Worm (Caenorhabditis elegans): Measurements from ENCODE around the gene D1046.2.

D1046.2 gene

ce11 chrIV:8933575-8933974, 7.7 kb upstream of the D1046.2 start, which contains the start of gene D1046.4:
Gene D1046.4, plus strand, starts transcription at chrIV:8933875.
- no peak for TF ChIP-seq zag-1 (tag; optimal IDR thresholded peaks at IDR 0.05)
- TF ChIP-seq unc-55 (GFP tag; optimal IDR thresholded peaks at IDR 0.05): no peak
- no peak for TF ChIP-seq nhr-6 (tag; optimal IDR thresholded peaks at IDR 0.05)
- TF ChIP-seq lsy-2 (tag; optimal IDR thresholded peaks at IDR 0.05): no peak
- no peak for TF ChIP-seq gmeb-1 (tag; optimal IDR thresholded peaks at IDR 0.05)
- TF ChIP-seq R02D3.7 (tag; optimal IDR thresholded peaks at IDR 0.05): no peak
- TF ChIP-seq nhr-21 (tag; optimal IDR thresholded peaks at IDR 0.05): no peak
- no peak for TF ChIP-seq unc-39 (tag; optimal IDR thresholded peaks at IDR 0.05)
- TF ChIP-seq C34F6.9 (tag; optimal IDR thresholded peaks at IDR 0.05): no peak
- TF ChIP-seq Y55F3AM.14 (GFP tag; optimal IDR thresholded peaks at IDR 0.05): no peak
- TF ChIP-seq ceh-16 (tag; optimal IDR thresholded peaks at IDR 0.05): no peak
- TF ChIP-seq ztf-4 (tag; optimal IDR thresholded peaks at IDR 0.05): no peak
- TF ChIP-seq peb-1 (tag; optimal IDR thresholded peaks at IDR 0.05): no peak
- TF ChIP-seq F13H6.1 (tag; optimal IDR thresholded peaks at IDR 0.05): no peak
- no peak for TF ChIP-seq nhr-129 (tag; optimal IDR thresholded peaks at IDR 0.05)
- TF ChIP-seq crh-2 (tag; optimal IDR thresholded peaks at IDR 0.05): no peak
- TF ChIP-seq egl-27 (tag; optimal IDR thresholded peaks at IDR 0.05): no peak
- no peak for TF ChIP-seq ztf-11 (tag; optimal IDR thresholded peaks at IDR 0.05)
- TF ChIP-seq nhr-237 (tag; optimal IDR thresholded peaks at IDR 0.05): no peak
- TF ChIP-seq lin-39 (tag; optimal IDR thresholded peaks at IDR 0.05): no peak

DNA sequence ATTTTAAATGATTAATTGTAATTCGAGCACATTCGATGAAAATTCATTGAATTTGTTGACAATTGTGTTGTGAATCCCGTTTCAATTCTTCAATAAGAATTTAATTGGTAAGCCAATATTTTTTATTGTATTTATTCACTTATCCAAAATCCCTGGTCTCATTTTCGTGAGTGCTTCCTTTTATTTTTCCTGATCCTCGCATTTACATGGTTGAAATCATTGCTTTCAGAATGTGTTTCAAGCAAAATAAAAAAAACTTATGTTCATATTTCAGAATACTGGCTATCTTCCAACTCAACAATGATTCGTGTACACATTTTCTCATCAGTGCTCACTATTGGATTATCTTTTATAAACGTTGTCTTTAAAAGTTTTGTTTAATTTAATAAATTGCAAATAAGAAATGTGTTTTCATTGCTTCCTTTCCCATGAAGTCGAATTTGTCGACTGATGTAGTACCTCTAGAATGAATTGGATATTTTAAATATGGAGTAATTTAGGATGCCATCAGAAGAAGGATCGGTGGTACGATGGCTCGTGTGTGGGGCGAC, 4.2 kb upstream of the D1046.2 start, which contains the start of the genes D1046.18 and slc-25A26:
D1046.18 (plus strand) TSS at position 301 of the 551 bp plus-strand sequence.
slc-25A26 (plus strand) TSS at position 501 of the 551 bp plus-strand sequence.
- no peak for TF ChIP-seq nhr-23 (tag; optimal IDR thresholded peaks at IDR 0.05)
- TF ChIP-seq mab-5 (tag; optimal IDR thresholded peaks at IDR 0.05): no peak
- TF ChIP-seq R02D3.7 (tag; optimal IDR thresholded peaks at IDR 0.05): no peak
- no peak for TF ChIP-seq sma-3 (GFP tag; optimal IDR thresholded peaks at IDR 0.05)

DNA sequence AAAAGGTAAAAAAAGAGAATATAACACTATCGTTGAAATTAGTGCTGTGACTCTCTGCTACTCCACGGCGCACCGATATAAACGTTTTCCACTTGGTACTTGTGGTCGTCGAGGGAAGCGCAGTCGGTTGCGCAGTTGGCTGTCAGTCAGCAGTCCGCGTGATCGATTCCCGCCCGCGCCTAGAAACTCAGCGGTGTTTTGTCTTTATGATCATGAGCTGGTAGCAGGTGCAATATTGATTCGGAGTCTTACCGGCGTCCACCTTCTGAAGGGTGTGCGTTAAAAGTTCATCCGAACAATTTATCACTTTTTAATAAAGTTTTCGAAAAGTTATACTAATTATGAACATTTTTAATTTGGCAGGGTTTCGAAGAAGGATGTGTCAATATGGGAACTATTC, 1.2 kb upstream of the D1046.2 start:
- peak; percentile 54 for TF ChIP-seq unc-55 (GFP tag; optimal IDR thresholded peaks at IDR 0.05)
- TF ChIP-seq sma-9 (GFP tag; optimal IDR thresholded peaks at IDR 0.05): peak; percentile 75
- no peak for TF ChIP-seq sma-9 (tag; optimal IDR thresholded peaks at IDR 0.05)
- TF ChIP-seq C34F6.9 (tag; optimal IDR thresholded peaks at IDR 0.05): peak; percentile 63
- no peak for TF ChIP-seq nhr-23 (tag; optimal IDR thresholded peaks at IDR 0.05)
- peak; percentile 54 for TF ChIP-seq nhr-25 (tag; optimal IDR thresholded peaks at IDR 0.05)
- TF ChIP-seq nhr-12 (tag; optimal IDR thresholded peaks at IDR 0.05): no peak
- TF ChIP-seq dmd-4 (tag; optimal IDR thresholded peaks at IDR 0.05): no peak
- no peak for TF ChIP-seq R02D3.7 (tag; optimal IDR thresholded peaks at IDR 0.05)
- peak; percentile 42 for TF ChIP-seq ceh-16 (tag; optimal IDR thresholded peaks at IDR 0.05)
- TF ChIP-seq elt-1 (tag; optimal IDR thresholded peaks at IDR 0.05): no peak
- peak; percentile 84 for TF ChIP-seq nhr-21 (tag; optimal IDR thresholded peaks at IDR 0.05)
- no peak for TF ChIP-seq peb-1 (tag; optimal IDR thresholded peaks at IDR 0.05)
- peak; percentile 29 for TF ChIP-seq ztf-4 (tag; optimal IDR thresholded peaks at IDR 0.05)
- TF ChIP-seq nhr-10 (tag; optimal IDR thresholded peaks at IDR 0.05): peak; percentile 24
- peak; percentile 70 for TF ChIP-seq lin-13 (GFP tag; optimal IDR thresholded peaks at IDR 0.05)
- TF ChIP-seq nhr-6 (tag; optimal IDR thresholded peaks at IDR 0.05): no peak
- TF ChIP-seq aly-2 (tag; optimal IDR thresholded peaks at IDR 0.05): no peak
- peak; percentile 78 for TF ChIP-seq fos-1 (tag; optimal IDR thresholded peaks at IDR 0.05)
- TF ChIP-seq skn-1 (tag; optimal IDR thresholded peaks at IDR 0.05): no peak
- peak; percentile 87 for TF ChIP-seq F13H6.1 (tag; optimal IDR thresholded peaks at IDR 0.05)
- peak; percentile 81 for TF ChIP-seq sma-3 (GFP tag; optimal IDR thresholded peaks at IDR 0.05)
- TF ChIP-seq mbf-1 (tag; optimal IDR thresholded peaks at IDR 0.05): no peak
- TF ChIP-seq lsy-2 (tag; optimal IDR thresholded peaks at IDR 0.05): peak in 1 of 2 experiments; percentile 23
- no peak for TF ChIP-seq zag-1 (tag; optimal IDR thresholded peaks at IDR 0.05)
- TF ChIP-seq elt-3 (tag; optimal IDR thresholded peaks at IDR 0.05): no peak
- TF ChIP-seq crh-2 (tag; optimal IDR thresholded peaks at IDR 0.05): peak; percentile 68
- TF ChIP-seq ztf-1 (GFP tag; conservative IDR thresholded peaks at IDR 0.05): no peak
- peak; percentile 68 for TF ChIP-seq gmeb-1 (tag; optimal IDR thresholded peaks at IDR 0.05)
- TF ChIP-seq mab-5 (tag; optimal IDR thresholded peaks at IDR 0.05): peak; percentile 22
- peak; percentile 78 for TF ChIP-seq lin-11 (tag; optimal IDR thresholded peaks at IDR 0.05)
- peak; percentile 71 for TF ChIP-seq Y55F3AM.14 (GFP tag; optimal IDR thresholded peaks at IDR 0.05)
- peak; percentile 52 for TF ChIP-seq sem-4 (tag; optimal IDR thresholded peaks at IDR 0.05)
- peak; percentile 41 for TF ChIP-seq egl-27 (tag; optimal IDR thresholded peaks at IDR 0.05)
- peak; percentile 18 for TF ChIP-seq snpc-4 (tag; optimal IDR thresholded peaks at IDR 0.05)
- TF ChIP-seq mdl-1 (tag; optimal IDR thresholded peaks at IDR 0.05): peak in 1 of 2 experiments; percentile 45
- no peak for TF ChIP-seq unc-62 (GFP tag; optimal IDR thresholded peaks at IDR 0.05)
- peak; percentile 82 for TF ChIP-seq nhr-129 (tag; optimal IDR thresholded peaks at IDR 0.05)
